Fruit fly (Drosophila melanogaster) whole organism, larva: ENCODE results near the gene Pex23.

Experiments used
- noc ChIP-seq: fragments of 200-800 bp; sonication (Bioruptor generic); optimal IDR thresholded peaks from 3 replicates; lab custom pipeline; 2019; ENCODE audit warnings: missing biosample characterization, mild to moderate bottlenecking, missing genetic modification characterization, moderate library complexity

Gene Pex23

dm6 chr3L:20302081-20302630 is at the start of gene Pex23:
Gene Pex23 (minus strand): TSS chr3L:20302141.
- TF ChIP-seq noc (tag; lab: Kevin White, UChicago) = no peak

dm6 chr3L:20349333-20349924 is 47.5 kb upstream of the Pex23 start:
- no peak for TF ChIP-seq noc (tag; lab: Kevin White, UChicago)

- TF ChIP-seq noc (tag; lab: Kevin White, UChicago) = no peak
Measured at dm6 chr3L:20348581-20349093, 46.7 kb upstream of the Pex23 start.

- peak; percentile 57 for TF ChIP-seq noc (tag; lab: Kevin White, UChicago)
Measured at dm6 chr3L:20347762-20348580, 46.0 kb upstream of the Pex23 start, which contains the start of the genes Rbbp5 and eRF1. Gene Rbbp5 (minus strand): TSS chr3L:20347942. Gene eRF1 (plus strand): TSS chr3L:20348355.

- no peak for TF ChIP-seq noc (tag; lab: Kevin White, UChicago)
Measured at dm6 chr3L:20342334-20342733, 40.4 kb upstream of the Pex23 start, which contains the start of gene Spn77Bc. Gene Spn77Bc (plus strand): TSS chr3L:20342634.

- TF ChIP-seq noc (tag; lab: Kevin White, UChicago) = no peak
Measured at dm6 chr3L:20320652-20321051, 18.7 kb upstream of the Pex23 start, which contains the start of gene Spn77Bb. Gene Spn77Bb (plus strand): TSS chr3L:20320952.

dm6 chr3L:20320044-20320443 is 18.1 kb upstream of the Pex23 start:
- TF ChIP-seq noc (tag; lab: Kevin White, UChicago) = no peak

- TF ChIP-seq noc (tag; lab: Kevin White, UChicago) = no peak
Measured at dm6 chr3L:20317751-20318150, 15.8 kb upstream of the Pex23 start.

- no peak for TF ChIP-seq noc (tag; lab: Kevin White, UChicago)
Measured at dm6 chr3L:20316956-20317589, 15.1 kb upstream of the Pex23 start, which contains the start of gene Spn77Ba. Gene Spn77Ba (plus strand): TSS chr3L:20317190.

dm6 chr3L:20313469-20313868 is 11.5 kb upstream of the Pex23 start, which contains the start of gene alphaSnap:
Gene alphaSnap (plus strand): TSS chr3L:20313632.
- no peak for TF ChIP-seq noc (tag; lab: Kevin White, UChicago)

- no peak for TF ChIP-seq noc (tag; lab: Kevin White, UChicago)
Measured at dm6 chr3L:20309758-20310733, 8.1 kb upstream of the Pex23 start.

dm6 chr3L:20309354-20309753 is 7.4 kb upstream of the Pex23 start, which contains the start of gene polo:
Gene polo (plus strand): TSS chr3L:20309654.
- TF ChIP-seq noc (tag; lab: Kevin White, UChicago) = no peak

- no peak for TF ChIP-seq noc (tag; lab: Kevin White, UChicago)
Measured at dm6 chr3L:20306142-20306541, 4.2 kb upstream of the Pex23 start, which contains the start of gene CG32225. Gene CG32225 (minus strand): TSS chr3L:20306283.

- TF ChIP-seq noc (tag; lab: Kevin White, UChicago) = no peak
Measured at dm6 chr3L:20299110-20299509, 2.8 kb downstream of the Pex23 start, which contains the start of gene SCCRO4. Gene SCCRO4 (plus strand): TSS chr3L:20299410.
